Worm (Caenorhabditis elegans) whole organism, L4 larva: ENCODE data around the gene cest-35.1.

Source experiments
- aly-2 ChIP-seq: sonication (generic microtip); optimal IDR thresholded peaks from 2 replicates; lab custom pipeline; 2018; ENCODE audit warnings: missing biosample characterization, missing genetic modification characterization
- ceh-82 ChIP-seq: sonication (generic microtip); optimal IDR thresholded peaks from 2 replicates; lab custom pipeline; 2017; ENCODE audit warnings: missing biosample characterization, missing genetic modification characterization
- dpl-1 ChIP-seq: fragments of 150-350 bp; optimal IDR thresholded peaks from 2 replicates; lab custom pipeline; 2014; ENCODE audit warnings: missing biosample characterization, missing genetic modification reagents, missing genetic modification characterization
- nhr-11 ChIP-seq: fragments of 150-350 bp; optimal IDR thresholded peaks from 2 replicates; lab custom pipeline; 2014; ENCODE audit warnings: missing biosample characterization, missing genetic modification characterization
- pqm-1 ChIP-seq: sonication (generic microtip); optimal IDR thresholded peaks from 2 replicates; lab custom pipeline; 2017; ENCODE audit warnings: missing biosample characterization, missing genetic modification characterization
- skn-1 ChIP-seq: fragments of 150-350 bp; optimal IDR thresholded peaks from 2 replicates; lab custom pipeline; 2014; ENCODE audit warnings: missing biosample characterization, missing genetic modification characterization
- snpc-4 ChIP-seq: fragments of 150-350 bp; optimal IDR thresholded peaks from 2 replicates; lab custom pipeline; 2014; ENCODE audit warnings: missing biosample characterization, missing genetic modification characterization
- unc-130 ChIP-seq: sonication (generic microtip); optimal IDR thresholded peaks from 2 replicates; lab custom pipeline; 2016; ENCODE audit warnings: missing genetic modification reagents, missing genetic modification characterization, missing compliant biosample characterization

- no peak for TF ChIP-seq pqm-1 (tag; lab: Kevin White, UChicago)
- no peak for TF ChIP-seq unc-130 (GFP tag; lab: Kevin White, UChicago)
- TF ChIP-seq dpl-1 (GFP tag; lab: Kevin White, UChicago): no peak
- TF ChIP-seq nhr-11 (tag; lab: Kevin White, UChicago): no peak
- TF ChIP-seq ceh-82 (tag; lab: Kevin White, UChicago): no peak
- TF ChIP-seq snpc-4 (tag; lab: Kevin White, UChicago): no peak
- TF ChIP-seq aly-2 (tag; lab: Kevin White, UChicago): no peak
- no peak for TF ChIP-seq skn-1
These were observed 16.5 kb upstream of the cest-35.1 start, which contains the start of gene srt-70 for ce11 chrV:5259448-5259847.
